Worm (Caenorhabditis elegans): ENCODE measurements around the gene Y111B2A.2.

DNA sequence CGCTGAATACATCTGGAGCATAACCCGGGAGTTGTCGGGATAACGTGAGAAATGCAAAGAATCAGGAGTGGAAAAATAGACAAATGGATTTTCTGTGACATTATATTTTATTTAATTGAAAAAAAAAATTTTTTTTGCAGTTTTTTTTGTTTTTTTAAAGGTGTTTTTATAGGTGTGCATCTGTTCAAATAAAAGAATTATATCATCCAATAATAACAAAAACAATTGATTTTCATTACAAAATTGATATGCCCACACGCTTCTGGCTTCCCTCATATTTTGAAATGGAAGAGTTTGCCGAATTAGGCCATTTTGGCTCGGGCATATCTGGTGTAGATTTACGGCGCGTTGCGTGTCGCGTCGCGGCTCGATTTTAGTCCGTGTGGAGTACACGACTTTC lies 3.9 kb upstream of the Y111B2A.2 start, which contains the start of gene Y49E10.25:
- TF ChIP-seq snpc-4 (tag; optimal IDR thresholded peaks at IDR 0.05), result no peak
- no peak for TF ChIP-seq lin-39 (tag; optimal IDR thresholded peaks at IDR 0.05)
- TF ChIP-seq hpl-2 (GFP tag; optimal IDR thresholded peaks at IDR 0.05), result no peak
- no peak for TF ChIP-seq nhr-237 (tag; optimal IDR thresholded peaks at IDR 0.05)
- no peak for TF ChIP-seq fkh-4 (tag; optimal IDR thresholded peaks at IDR 0.05; ENCODE audit: borderline replicate concordance)
- no peak for TF ChIP-seq egl-27 (tag; optimal IDR thresholded peaks at IDR 0.05)
- TF ChIP-seq lin-13 (GFP tag; optimal IDR thresholded peaks at IDR 0.05), result no peak
- TF ChIP-seq mef-2 (tag; optimal IDR thresholded peaks at IDR 0.05), result no peak
- no peak for TF ChIP-seq dpl-1 (GFP tag; optimal IDR thresholded peaks at IDR 0.05)
- TF ChIP-seq ztf-11 (tag; optimal IDR thresholded peaks at IDR 0.05), result no peak
- TF ChIP-seq unc-98 (GFP tag; IDR thresholded peaks at IDR 0.05), result no peak
- TF ChIP-seq aly-2 (tag; optimal IDR thresholded peaks at IDR 0.05), result no peak
- TF ChIP-seq nhr-12 (tag; optimal IDR thresholded peaks at IDR 0.05), result no peak
- no peak for TF ChIP-seq alr-1 (tag; optimal IDR thresholded peaks at IDR 0.05; ENCODE audit: borderline replicate concordance)
